Fruit fly (Drosophila melanogaster) whole organism, embryonic: ENCODE data around the gene ND-B17.
A peak's percentile ranks its signal among the peaks of the same experiment; 100 is the strongest.

ENCODE experiments used
- Atf-2 ChIP-seq: fragments of 200-800 bp; sonication (Bioruptor generic); optimal IDR thresholded peaks from 2 replicates; lab custom pipeline; 2016; ENCODE audit warnings: missing biosample characterization, missing genetic modification characterization
- CG10321 ChIP-seq: fragments of 200-800 bp; sonication (Bioruptor generic); IDR thresholded peaks from 2 replicates; pipeline ENCODE4 v1.3.6; 2022; ENCODE audit warnings: missing biosample characterization, missing genetic modification characterization
- CG10979 ChIP-seq: fragments of 200-800 bp; sonication (Bioruptor generic); optimal IDR thresholded peaks from 2 replicates; lab custom pipeline; 2018; ENCODE audit warnings: missing biosample characterization, mild to moderate bottlenecking, missing genetic modification characterization, moderate library complexity
- CG11093 ChIP-seq: fragments of 200-800 bp; sonication (Bioruptor generic); IDR thresholded peaks from 3 replicates; pipeline ENCODE4 v1.3.6; 2022; ENCODE audit warnings: missing biosample characterization, missing genetic modification characterization
- CG11560 ChIP-seq: fragments of 200-800 bp; sonication (Bioruptor generic); IDR thresholded peaks from 3 replicates; pipeline ENCODE4 v1.3.6; 2022; ENCODE audit warnings: missing biosample characterization, missing genetic modification characterization
- CG12104 ChIP-seq: fragments of 200-800 bp; sonication (Bioruptor generic); optimal IDR thresholded peaks from 3 replicates; lab custom pipeline; 2016; ENCODE audit warnings: missing biosample characterization, missing genetic modification characterization
- CG12155 ChIP-seq: fragments of 200-800 bp; sonication (Bioruptor generic); optimal IDR thresholded peaks from 3 replicates; lab custom pipeline; 2016; ENCODE audit warnings: missing biosample characterization, missing genetic modification characterization
- CG13624 ChIP-seq: fragments of 200-800 bp; sonication (Bioruptor generic); optimal IDR thresholded peaks from 2 replicates; lab custom pipeline; 2016; ENCODE audit warnings: missing biosample characterization, missing genetic modification characterization
- CG14860 ChIP-seq: fragments of 200-800 bp; sonication (Bioruptor generic); IDR thresholded peaks from 3 replicates; pipeline ENCODE4 v1.3.6; 2022; ENCODE audit warnings: missing biosample characterization, missing genetic modification characterization; ENCODE audit not compliant: partially characterized antibody
- CG15269 ChIP-seq: fragments of 200-800 bp; sonication (Bioruptor generic); optimal IDR thresholded peaks from 2 replicates; lab custom pipeline; 2018; ENCODE audit warnings: missing biosample characterization, mild to moderate bottlenecking, missing genetic modification characterization, moderate library complexity
- CG1602 ChIP-seq: fragments of 200-800 bp; sonication (Bioruptor generic); optimal IDR thresholded peaks from 3 replicates; lab custom pipeline; 2016; ENCODE audit warnings: missing biosample characterization, missing genetic modification characterization
- CG17612 ChIP-seq: fragments of 200-800 bp; sonication (Bioruptor generic); IDR thresholded peaks from 2 replicates; pipeline ENCODE4 v1.3.6; 2022; ENCODE audit warnings: missing biosample characterization, missing genetic modification characterization
- CG2202 ChIP-seq: fragments of 200-800 bp; sonication (Bioruptor generic); optimal IDR thresholded peaks from 2 replicates; lab custom pipeline; 2018; ENCODE audit warnings: missing biosample characterization, mild to moderate bottlenecking, missing genetic modification characterization
- CG31224 ChIP-seq: fragments of 200-800 bp; sonication (Bioruptor generic); IDR thresholded peaks from 2 replicates; pipeline ENCODE4 v1.3.6; 2022; ENCODE audit warnings: missing biosample characterization, missing genetic modification characterization
- CG3407 ChIP-seq: fragments of 200-800 bp; sonication (Bioruptor generic); optimal IDR thresholded peaks from 2 replicates; lab custom pipeline; 2018; ENCODE audit warnings: missing biosample characterization, mild to moderate bottlenecking, missing genetic modification characterization
- CG4360 ChIP-seq: fragments of 200-800 bp; sonication (Bioruptor generic); IDR thresholded peaks from 2 replicates; pipeline ENCODE4 v1.3.6; 2022; ENCODE audit warnings: missing biosample characterization, missing genetic modification characterization
- CG5245 ChIP-seq: fragments of 200-800 bp; sonication (Bioruptor generic); optimal IDR thresholded peaks from 3 replicates; lab custom pipeline; 2016; ENCODE audit warnings: missing biosample characterization, missing genetic modification characterization
- CG6175 ChIP-seq: fragments of 200-800 bp; sonication (Bioruptor generic); IDR thresholded peaks from 3 replicates; pipeline ENCODE4 v1.3.6; 2022; ENCODE audit warnings: missing biosample characterization, missing genetic modification characterization
- CG9437 ChIP-seq: fragments of 200-800 bp; sonication (Bioruptor generic); optimal IDR thresholded peaks from 2 replicates; lab custom pipeline; 2018; ENCODE audit warnings: missing biosample characterization, mild to moderate bottlenecking, missing genetic modification characterization
- CG9817 ChIP-seq: fragments of 200-800 bp; sonication (Bioruptor generic); optimal IDR thresholded peaks from 2 replicates; lab custom pipeline; 2018; ENCODE audit warnings: missing biosample characterization, mild to moderate bottlenecking, missing genetic modification characterization, moderate library complexity
- Dll ChIP-seq: fragments of 200-800 bp; sonication (Bioruptor generic); IDR thresholded peaks from 4 replicates; pipeline ENCODE4 v1.3.6; 2022; ENCODE audit warnings: missing biosample characterization, missing genetic modification characterization; ENCODE audit not compliant: partially characterized antibody
- Drgx ChIP-seq: fragments of 200-800 bp; sonication (Bioruptor generic); IDR thresholded peaks from 2 replicates; pipeline ENCODE4 v1.3.6; 2022; ENCODE audit warnings: missing biosample characterization, missing genetic modification characterization
- E2f2 ChIP-seq: fragments of 200-800 bp; sonication (Bioruptor generic); IDR thresholded peaks from 2 replicates; pipeline ENCODE4 v1.3.6; 2022; ENCODE audit warnings: missing biosample characterization, missing genetic modification characterization
- GATAe ChIP-seq: fragments of 200-800 bp; sonication (Bioruptor generic); conservative IDR thresholded peaks from 2 replicates; pipeline ENCODE4 v1.3.6; 2022; ENCODE audit warnings: missing biosample characterization, missing genetic modification characterization
- Hr39 ChIP-seq: fragments of >200 bp; optimal IDR thresholded peaks from 2 replicates; lab custom pipeline; 2017
- Lhr ChIP-seq: fragments of 200-800 bp; sonication (Bioruptor generic); optimal IDR thresholded peaks from 3 replicates; lab custom pipeline; 2017; ENCODE audit warnings: mild to moderate bottlenecking, missing biosample characterization, missing genetic modification reagents, missing genetic modification characterization
- Myb ChIP-seq: fragments of 200-800 bp; sonication (Bioruptor generic); optimal IDR thresholded peaks from 2 replicates; lab custom pipeline; 2016; ENCODE audit warnings: missing biosample characterization, missing genetic modification characterization
- NC2β ChIP-seq: fragments of 200-800 bp; sonication (Bioruptor generic); optimal IDR thresholded peaks from 2 replicates; lab custom pipeline; 2016; ENCODE audit warnings: missing biosample characterization, missing genetic modification characterization
- Ravus ChIP-seq: fragments of 200-800 bp; sonication (Bioruptor generic); IDR thresholded peaks from 2 replicates; pipeline ENCODE4 v1.3.6; 2022; ENCODE audit warnings: missing biosample characterization, missing genetic modification characterization
- Sox100B ChIP-seq: fragments of 200-800 bp; sonication (Bioruptor generic); optimal IDR thresholded peaks from 3 replicates; lab custom pipeline; 2018; ENCODE audit warnings: missing biosample characterization, mild to moderate bottlenecking, missing genetic modification characterization
- ac ChIP-seq: fragments of 200-800 bp; sonication (Bioruptor generic); optimal IDR thresholded peaks from 3 replicates; lab custom pipeline; 2017; ENCODE audit warnings: missing biosample characterization, mild to moderate bottlenecking, missing genetic modification characterization
- btn ChIP-seq: fragments of 200-800 bp; sonication (Bioruptor generic); optimal IDR thresholded peaks from 2 replicates; lab custom pipeline; 2016; ENCODE audit warnings: missing biosample characterization, missing genetic modification characterization
- chm ChIP-seq: fragments of 200-800 bp; sonication (Bioruptor generic); IDR thresholded peaks from 2 replicates; pipeline ENCODE4 v1.3.6; 2022; ENCODE audit warnings: missing biosample characterization, missing genetic modification characterization
- dmrt99B ChIP-seq: fragments of 200-800 bp; sonication (Bioruptor generic); optimal IDR thresholded peaks from 2 replicates; lab custom pipeline; 2018; ENCODE audit warnings: missing biosample characterization, mild to moderate bottlenecking, missing genetic modification characterization, moderate library complexity
- ems ChIP-seq: fragments of 200-800 bp; sonication (Bioruptor generic); optimal IDR thresholded peaks from 3 replicates; lab custom pipeline; 2016; ENCODE audit warnings: missing biosample characterization, missing genetic modification characterization
- fu2 ChIP-seq: fragments of 200-800 bp; sonication (Bioruptor generic); optimal IDR thresholded peaks from 2 replicates; lab custom pipeline; 2016; ENCODE audit warnings: missing biosample characterization, missing genetic modification characterization
- her ChIP-seq: fragments of 200-800 bp; sonication (Bioruptor generic); optimal IDR thresholded peaks from 2 replicates; lab custom pipeline; 2016; ENCODE audit warnings: missing biosample characterization, missing genetic modification characterization
- lov ChIP-seq, 2 experiments: fragments of 200-800 bp in 1 of 2; fragments of >200 bp in 1 of 2; sonication (Bioruptor generic) in 1 of 2; IDR thresholded peaks in 1 of 2; optimal IDR thresholded peaks in 1 of 2; 2 replicates in 1 of 2; 3 replicates in 1 of 2; pipeline versions ENCODE4 v1.3.6 to Lab custom; 2017 to 2022; ENCODE audit warnings: missing biosample characterization in 1 of 2, missing genetic modification characterization in 1 of 2
- luna ChIP-seq: fragments of 200-800 bp; sonication (Bioruptor generic); optimal IDR thresholded peaks from 2 replicates; lab custom pipeline; 2016; ENCODE audit warnings: missing biosample characterization, missing genetic modification characterization
- mirr ChIP-seq: fragments of 200-800 bp; sonication (Bioruptor generic); optimal IDR thresholded peaks from 3 replicates; lab custom pipeline; 2018; ENCODE audit warnings: missing biosample characterization, mild to moderate bottlenecking, missing genetic modification characterization
- otp ChIP-seq: fragments of 200-800 bp; sonication (Bioruptor generic); IDR thresholded peaks from 3 replicates; pipeline ENCODE4, ENCODE4 v1.3.6; 2022; ENCODE audit warnings: missing biosample characterization, missing genetic modification characterization
- psq ChIP-seq: fragments of 200-800 bp; sonication (Bioruptor generic); optimal IDR thresholded peaks from 2 replicates; lab custom pipeline; 2017; ENCODE audit warnings: missing biosample characterization, missing genetic modification characterization
- ro ChIP-seq: fragments of 200-800 bp; sonication (Bioruptor generic); IDR thresholded peaks from 2 replicates; pipeline ENCODE4 v1.3.6; 2022; ENCODE audit warnings: missing biosample characterization, missing genetic modification characterization
- sc ChIP-seq, 3 experiments: fragments of >200 bp in 2 of 3; fragments of 200-800 bp in 1 of 3; sonication (Bioruptor generic) in 1 of 3; optimal IDR thresholded peaks; 2 replicates in 2 of 3; 3 replicates in 1 of 3; lab custom pipeline; 2017; ENCODE audit warnings: mild to moderate bottlenecking in 1 of 3, missing biosample characterization in 1 of 3, missing genetic modification characterization in 1 of 3, missing genetic modification reagents in 1 of 3
- sim ChIP-seq: fragments of 200-800 bp; sonication (Bioruptor generic); IDR thresholded peaks from 2 replicates; pipeline ENCODE4 v1.3.6; 2022; ENCODE audit warnings: missing biosample characterization, missing genetic modification characterization
- sqz ChIP-seq: fragments of 200-800 bp; sonication (Bioruptor generic); optimal IDR thresholded peaks from 3 replicates; lab custom pipeline; 2018; ENCODE audit warnings: missing biosample characterization, mild to moderate bottlenecking, missing genetic modification characterization
- trem ChIP-seq: fragments of 200-800 bp; optimal IDR thresholded peaks from 3 replicates; lab custom pipeline; 2019; ENCODE audit warnings: missing biosample characterization, mild to moderate bottlenecking, missing genetic modification characterization, moderate library complexity
- ttk ChIP-seq: fragments of 200-800 bp; sonication (Bioruptor generic); IDR thresholded peaks from 2 replicates; pipeline ENCODE4 v2.1.2; 2022; ENCODE audit warnings: missing biosample characterization, missing genetic modification characterization
- unc-4 ChIP-seq: fragments of 200-800 bp; sonication (Bioruptor generic); IDR thresholded peaks from 2 replicates; pipeline ENCODE4 v1.3.6; 2022; ENCODE audit warnings: missing biosample characterization, missing genetic modification characterization; ENCODE audit not compliant: partially characterized antibody

The ND-B17 gene

DNA sequence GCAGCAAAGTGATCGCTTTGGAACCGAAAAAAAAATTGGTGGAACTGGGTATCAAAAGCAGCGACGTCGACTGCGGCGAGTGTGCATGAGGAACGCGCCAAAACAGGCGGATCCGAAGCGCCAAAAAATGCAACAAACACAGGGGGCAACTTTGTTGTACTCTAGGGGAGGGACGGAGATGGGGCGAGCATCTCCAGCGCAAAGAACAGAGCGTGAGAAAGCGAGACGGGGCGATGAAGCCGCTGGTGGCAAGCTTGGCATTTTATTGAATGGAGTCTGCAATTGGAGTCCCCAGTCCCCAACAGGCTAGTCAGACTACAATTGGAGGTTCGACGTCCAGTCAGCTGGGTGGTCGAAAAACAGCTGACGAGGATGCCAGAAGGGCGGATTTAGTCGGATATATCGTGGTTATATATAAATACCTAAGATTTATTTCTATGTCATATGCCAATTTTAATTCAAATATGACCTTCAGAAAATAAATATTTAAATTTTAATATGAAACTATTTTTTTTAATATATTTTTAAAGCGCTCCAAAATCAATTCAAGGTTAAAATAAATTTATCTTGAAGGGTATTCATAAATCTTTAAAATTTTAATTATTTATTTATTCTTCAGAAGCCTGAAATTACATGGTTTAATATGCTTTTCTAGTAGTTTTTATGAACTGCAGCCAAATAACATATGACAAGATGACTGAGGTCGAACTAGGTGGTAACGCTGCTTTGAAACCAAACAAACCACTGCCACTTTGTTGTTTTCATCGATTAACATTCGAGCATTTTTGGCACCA, 4.1 kb downstream of the ND-B17 start (continued):
- TF ChIP-seq sqz (GFP tag; lab: Kevin White, UChicago) (peak; percentile 74), unc-4 (GFP tag; lab: Robert Waterston, UW) (no peak), luna (GFP tag; lab: Kevin White, UChicago) (no peak), fu2 (peak; percentile 4), btn (GFP tag; lab: Kevin White, UChicago) (peak; percentile 11), CG5245 (GFP tag; lab: Kevin White, UChicago) (peak; percentile 74), trem (tag; lab: Kevin White, UChicago) (peak; percentile 92), CG2202 (tag; lab: Kevin White, UChicago) (peak; percentile 73), CG12155 (GFP tag; lab: Kevin White, UChicago) (peak; percentile 78), Drgx (GFP tag; lab: Robert Waterston, UW) (peak; percentile 69), CG4360 (peak; percentile 45), her (GFP tag; lab: Kevin White, UChicago) (no peak), CG3407 (GFP tag; lab: Kevin White, UChicago) (peak; percentile 79), Ravus (peak; percentile 14; the same call in 1 of the 2 replicates), Myb (GFP tag; lab: Kevin White, UChicago) (no peak), mirr (GFP tag; lab: Kevin White, UChicago) (peak; percentile 10), CG10979 (tag; lab: Kevin White, UChicago) (peak; percentile 94), Hr39 (lab: Kevin White, UChicago) (no peak), CG9817 (tag; lab: Kevin White, UChicago) (peak; percentile 88), Atf-2 (peak; percentile 5), E2f2 (peak; percentile 54; the same call in 1 of the 2 replicates), CG13624 (GFP tag; lab: Kevin White, UChicago) (no peak), Lhr (GFP tag; lab: Kevin White, UChicago) (peak; percentile 55), CG6175 (GFP tag; lab: Robert Waterston, UW) (no peak; the same call in 2 of the 3 replicates), chm (GFP tag; lab: Robert Waterston, UW) (no peak), ttk (peak; percentile 77), CG9437 (peak; percentile 95), CG17612 (GFP tag; lab: Robert Waterston, UW) (no peak), ac (peak; percentile 74), otp (GFP tag; lab: Robert Waterston, UW) (0 out of 3 replicates have a peak, but pooled peaks have one; percentile 32), ems (GFP tag; lab: Kevin White, UChicago) (no peak), CG31224 (GFP tag; lab: Robert Waterston, UW) (peak; percentile 54), psq (GFP tag; lab: Kevin White, UChicago) (peak; percentile 40), NC2β (GFP tag; lab: Kevin White, UChicago) (no peak), dmrt99B (peak; percentile 93), CG14860 (GFP tag; lab: Robert Waterston, UW) (no peak), CG11560 (tag; lab: Robert Waterston, UW) (peak; percentile 65; the same call in 2 of the 3 replicates), CG11093 (GFP tag; lab: Robert Waterston, UW) (peak; percentile 65; the same call in 1 of the 3 replicates), sc (optimal IDR thresholded peaks at IDR 0.05; lab: Kevin White, UChicago) (no peak), sc (GFP tag; optimal IDR thresholded peaks at IDR 0.05; lab: Kevin White, UChicago) (peak; percentile 93), CG1602 (peak; percentile 86), CG12104 (GFP tag; lab: Kevin White, UChicago) (peak; percentile 94), Sox100B (GFP tag; lab: Kevin White, UChicago) (peak; percentile 97), CG15269 (tag; lab: Kevin White, UChicago) (peak; percentile 94), sim (GFP tag; lab: Robert Waterston, UW) (peak; percentile 32; the same call in 1 of the 2 replicates), lov (optimal IDR thresholded peaks at IDR 0.05; lab: Kevin White, UChicago) (no peak), lov (GFP tag; IDR thresholded peaks at IDR 0.05; lab: Robert Waterston, UW) (0 out of 3 replicates have a peak, but pooled peaks have one; percentile 41), ro (GFP tag; lab: Robert Waterston, UW) (no peak; the same call in 1 of the 2 replicates), CG10321 (GFP tag; lab: Robert Waterston, UW) (no peak), Dll (GFP tag; lab: Robert Waterston, UW) (no peak), GATAe (GFP tag; lab: Robert Waterston, UW) (no peak)
